Fruit fly (Drosophila melanogaster) whole organism, prepupa: ENCODE measurements around the gene CG31321.

ENCODE experiments used
- CG6276 ChIP-seq: fragments of 200-800 bp; sonication (Bioruptor generic); optimal IDR thresholded peaks from 2 replicates; lab custom pipeline; 2017; ENCODE audit warnings: missing biosample characterization, mild to moderate bottlenecking, missing genetic modification characterization
- Lpt ChIP-seq: fragments of 200-800 bp; sonication (Bioruptor generic); optimal IDR thresholded peaks from 3 replicates; lab custom pipeline; 2016; ENCODE audit warnings: missing biosample characterization, missing genetic modification characterization
- dac ChIP-seq: fragments of 200-800 bp; sonication (Bioruptor generic); optimal IDR thresholded peaks from 2 replicates; lab custom pipeline; 2017; ENCODE audit warnings: missing biosample characterization, mild to moderate bottlenecking, missing genetic modification characterization
- spab ChIP-seq: fragments of 200-800 bp; sonication (Bioruptor generic); optimal IDR thresholded peaks from 2 replicates; lab custom pipeline; 2017; ENCODE audit warnings: missing biosample characterization, mild to moderate bottlenecking, missing genetic modification characterization, missing genetic modification reagents

- TF ChIP-seq dac (no peak), spab (no peak), Lpt (no peak), CG6276 (GFP tag; lab: Kevin White, UChicago) (no peak)
These were observed 22.6 kb downstream of the CG31321 start for dm6 chr3R:14332735-14333134.
